Fruit fly (Drosophila melanogaster) whole organism, embryonic: ENCODE results near the gene CG11811.

ENCODE experiments used
- Antp ChIP-seq: fragments of 200-800 bp; sonication (Bioruptor generic); optimal IDR thresholded peaks from 3 replicates; lab custom pipeline; 2016; ENCODE audit warnings: missing biosample characterization, missing genetic modification characterization
- CG11398 ChIP-seq: fragments of 200-800 bp; sonication (Bioruptor generic); optimal IDR thresholded peaks from 2 replicates; lab custom pipeline; 2016; ENCODE audit warnings: missing biosample characterization, missing genetic modification characterization
- CG13123 ChIP-seq: fragments of 200-800 bp; sonication (Bioruptor generic); optimal IDR thresholded peaks from 2 replicates; lab custom pipeline; 2016; ENCODE audit warnings: missing biosample characterization, missing genetic modification characterization
- CG15514 ChIP-seq: fragments of 200-800 bp; sonication (Bioruptor generic); optimal IDR thresholded peaks from 3 replicates; lab custom pipeline; 2017; ENCODE audit warnings: missing biosample characterization, missing genetic modification characterization, mild to moderate bottlenecking, moderate library complexity, missing genetic modification reagents
- CG17186 ChIP-seq: fragments of 200-800 bp; sonication (Bioruptor generic); optimal IDR thresholded peaks from 3 replicates; lab custom pipeline; 2017; ENCODE audit warnings: missing biosample characterization, missing genetic modification reagents, missing genetic modification characterization
- CG30403 ChIP-seq: fragments of 200-800 bp; sonication (Bioruptor generic); optimal IDR thresholded peaks from 3 replicates; lab custom pipeline; 2016; ENCODE audit warnings: missing biosample characterization, missing genetic modification characterization
- CG31388 ChIP-seq: fragments of 200-800 bp; sonication (Bioruptor generic); optimal IDR thresholded peaks from 2 replicates; lab custom pipeline; 2016; ENCODE audit warnings: missing biosample characterization, missing genetic modification characterization
- CG5245 ChIP-seq: fragments of 200-800 bp; sonication (Bioruptor generic); optimal IDR thresholded peaks from 3 replicates; lab custom pipeline; 2016; ENCODE audit warnings: missing biosample characterization, missing genetic modification characterization
- CG5953 ChIP-seq: fragments of 200-800 bp; sonication (Bioruptor generic); IDR thresholded peaks from 2 replicates; pipeline ENCODE4 v1.3.6; 2022; ENCODE audit warnings: missing biosample characterization, missing genetic modification characterization
- CG6813 ChIP-seq: fragments of 200-800 bp; sonication (Bioruptor generic); optimal IDR thresholded peaks from 2 replicates; lab custom pipeline; 2017; ENCODE audit warnings: missing biosample characterization, missing genetic modification characterization, mild to moderate bottlenecking, moderate library complexity, missing genetic modification reagents
- CG7745 ChIP-seq: fragments of 200-800 bp; sonication (Bioruptor generic); optimal IDR thresholded peaks from 2 replicates; lab custom pipeline; 2018; ENCODE audit warnings: missing biosample characterization, mild to moderate bottlenecking, missing genetic modification characterization, moderate library complexity
- CG7963 ChIP-seq: fragments of 200-800 bp; sonication (Bioruptor generic); IDR thresholded peaks from 3 replicates; pipeline ENCODE4 v1.3.6; 2022; ENCODE audit warnings: missing biosample characterization, missing genetic modification characterization; ENCODE audit not compliant: partially characterized antibody
- CG7987 ChIP-seq: fragments of 200-800 bp; sonication (Bioruptor generic); optimal IDR thresholded peaks from 2 replicates; lab custom pipeline; 2018; ENCODE audit warnings: missing biosample characterization, mild to moderate bottlenecking, missing genetic modification characterization, moderate library complexity
- CG8089 ChIP-seq: fragments of 200-800 bp; sonication (Bioruptor generic); optimal IDR thresholded peaks from 3 replicates; lab custom pipeline; 2016; ENCODE audit warnings: missing biosample characterization, missing genetic modification characterization
- D19B ChIP-seq: fragments of 200-800 bp; sonication (Bioruptor generic); optimal IDR thresholded peaks from 2 replicates; lab custom pipeline; 2017; ENCODE audit warnings: missing biosample characterization, mild to moderate bottlenecking, missing genetic modification characterization
- Deaf1 ChIP-seq: fragments of 200-800 bp; optimal IDR thresholded peaks from 3 replicates; lab custom pipeline; 2019; ENCODE audit warnings: missing biosample characterization, mild to moderate bottlenecking, missing genetic modification characterization, moderate library complexity
- Dp ChIP-seq: fragments of 200-800 bp; sonication (Bioruptor generic); optimal IDR thresholded peaks from 2 replicates; lab custom pipeline; 2018; ENCODE audit warnings: missing biosample characterization, mild to moderate bottlenecking, missing genetic modification characterization, moderate library complexity
- ERR ChIP-seq: fragments of 200-800 bp; sonication (Bioruptor generic); optimal IDR thresholded peaks from 2 replicates; lab custom pipeline; 2016; ENCODE audit warnings: missing biosample characterization, missing genetic modification characterization
- Fer1 ChIP-seq: fragments of 200-800 bp; sonication (Bioruptor generic); optimal IDR thresholded peaks from 2 replicates; lab custom pipeline; 2017; ENCODE audit warnings: missing biosample characterization, mild to moderate bottlenecking, missing genetic modification characterization
- Fer2 ChIP-seq: fragments of 200-800 bp; sonication (Bioruptor generic); optimal IDR thresholded peaks from 2 replicates; lab custom pipeline; 2018; ENCODE audit warnings: missing biosample characterization, mild to moderate bottlenecking, missing genetic modification characterization, moderate library complexity
- H2.0 ChIP-seq: fragments of 200-800 bp; sonication (Bioruptor generic); IDR thresholded peaks from 2 replicates; pipeline ENCODE4 v1.3.6; 2022; ENCODE audit warnings: missing biosample characterization, missing genetic modification characterization
- Hmr ChIP-seq: fragments of 200-800 bp; sonication (Bioruptor generic); optimal IDR thresholded peaks from 3 replicates; lab custom pipeline; 2017; ENCODE audit warnings: mild to moderate bottlenecking, missing biosample characterization, missing genetic modification reagents, missing genetic modification characterization
- NC2α ChIP-seq: fragments of 200-800 bp; sonication (Bioruptor generic); optimal IDR thresholded peaks from 2 replicates; lab custom pipeline; 2016; ENCODE audit warnings: missing biosample characterization, missing genetic modification characterization
- PHDP ChIP-seq: fragments of 200-800 bp; sonication (Bioruptor generic); optimal IDR thresholded peaks from 3 replicates; lab custom pipeline; 2018; ENCODE audit warnings: missing biosample characterization, mild to moderate bottlenecking, missing genetic modification characterization, moderate library complexity
- Rx ChIP-seq: fragments of 200-800 bp; sonication (Bioruptor generic); IDR thresholded peaks from 2 replicates; pipeline ENCODE4 v1.3.6; 2022; ENCODE audit warnings: missing biosample characterization, missing genetic modification characterization
- Sox102F ChIP-seq: fragments of 200-800 bp; sonication (Bioruptor generic); optimal IDR thresholded peaks from 2 replicates; lab custom pipeline; 2018; ENCODE audit warnings: missing biosample characterization, mild to moderate bottlenecking, missing genetic modification characterization, moderate library complexity
- ash1 ChIP-seq: fragments of 200-800 bp; sonication (Bioruptor generic); optimal IDR thresholded peaks from 2 replicates; lab custom pipeline; 2018; ENCODE audit warnings: missing biosample characterization, mild to moderate bottlenecking, missing genetic modification characterization
- bab2 ChIP-seq: fragments of 200-800 bp; sonication (Bioruptor generic); optimal IDR thresholded peaks from 2 replicates; lab custom pipeline; 2016; ENCODE audit warnings: missing biosample characterization, missing genetic modification characterization
- bowl ChIP-seq: fragments of 200-800 bp; sonication (Bioruptor generic); IDR thresholded peaks from 2 replicates; pipeline ENCODE4 v1.3.6; 2022; ENCODE audit warnings: missing biosample characterization, missing genetic modification characterization
- caup ChIP-seq: fragments of 200-800 bp; sonication (Bioruptor generic); optimal IDR thresholded peaks from 3 replicates; lab custom pipeline; 2017; ENCODE audit warnings: missing biosample characterization, mild to moderate bottlenecking, missing genetic modification characterization, moderate library complexity; ENCODE audit not compliant: severe bottlenecking
- chinmo ChIP-seq: fragments of 200-800 bp; sonication (Bioruptor generic); IDR thresholded peaks from 4 replicates; pipeline ENCODE4 v1.3.6; 2022; ENCODE audit warnings: missing biosample characterization, missing genetic modification characterization; ENCODE audit not compliant: partially characterized antibody
- corto ChIP-seq: fragments of 200-800 bp; sonication (Bioruptor generic); optimal IDR thresholded peaks from 2 replicates; lab custom pipeline; 2016; ENCODE audit warnings: missing biosample characterization, mild to moderate bottlenecking, missing genetic modification characterization, moderate library complexity
- croc ChIP-seq: fragments of 200-800 bp; sonication (Bioruptor generic); conservative IDR thresholded peaks from 3 replicates; pipeline ENCODE4 v1.3.6; 2022; ENCODE audit warnings: missing biosample characterization, missing genetic modification characterization
- crol ChIP-seq: fragments of 200-800 bp; sonication (Bioruptor generic); IDR thresholded peaks from 2 replicates; pipeline ENCODE4 v1.3.6; 2022; ENCODE audit warnings: missing biosample characterization, missing genetic modification characterization
- dysf ChIP-seq: fragments of 200-800 bp; sonication (Bioruptor generic); IDR thresholded peaks from 3 replicates; pipeline ENCODE4 v1.3.6; 2022; ENCODE audit warnings: missing biosample characterization, missing genetic modification characterization
- gce ChIP-seq: fragments of 200-800 bp; sonication (Bioruptor generic); IDR thresholded peaks from 3 replicates; pipeline ENCODE4 v1.3.6; 2022; ENCODE audit warnings: missing biosample characterization, missing genetic modification characterization
- gem ChIP-seq: fragments of 200-800 bp; sonication (Bioruptor generic); optimal IDR thresholded peaks from 2 replicates; lab custom pipeline; 2019; ENCODE audit warnings: missing biosample characterization, mild to moderate bottlenecking, missing genetic modification characterization, moderate library complexity
- grn ChIP-seq: fragments of 200-800 bp; sonication (Bioruptor generic); optimal IDR thresholded peaks from 3 replicates; lab custom pipeline; 2017; ENCODE audit warnings: missing biosample characterization, missing genetic modification characterization
- ind ChIP-seq: fragments of 200-800 bp; sonication (Bioruptor generic); optimal IDR thresholded peaks from 3 replicates; lab custom pipeline; 2016; ENCODE audit warnings: missing biosample characterization, missing genetic modification characterization
- lov ChIP-seq, 2 experiments: fragments of 200-800 bp in 1 of 2; fragments of >200 bp in 1 of 2; sonication (Bioruptor generic) in 1 of 2; IDR thresholded peaks in 1 of 2; optimal IDR thresholded peaks in 1 of 2; 2 replicates in 1 of 2; 3 replicates in 1 of 2; pipeline versions ENCODE4 v1.3.6 to Lab custom; 2017 to 2022; ENCODE audit warnings: missing biosample characterization in 1 of 2, missing genetic modification characterization in 1 of 2
- mld ChIP-seq: fragments of 200-800 bp; sonication (Bioruptor generic); IDR thresholded peaks from 3 replicates; pipeline ENCODE4 v1.3.6; 2022; ENCODE audit warnings: missing biosample characterization, missing genetic modification characterization; ENCODE audit not compliant: partially characterized antibody
- pan ChIP-seq, 4 experiments: fragments of >200 bp in 3 of 4; fragments of 200-800 bp in 1 of 4; sonication (Bioruptor generic) in 1 of 4; optimal IDR thresholded peaks in 3 of 4; IDR thresholded peaks in 1 of 4; 2 replicates each; pipeline versions ENCODE4 v1.3.6 to Lab custom; 2017 to 2022; ENCODE audit warnings: missing biosample characterization in 2 of 4, missing genetic modification characterization in 2 of 4, mixed read lengths in 1 of 4
- sens-2 ChIP-seq: fragments of 200-800 bp; sonication (Bioruptor generic); IDR thresholded peaks from 2 replicates; pipeline ENCODE4 v1.3.6; 2022; ENCODE audit warnings: missing biosample characterization, missing genetic modification characterization
- sna ChIP-seq: fragments of 200-800 bp; sonication (Bioruptor generic); IDR thresholded peaks from 2 replicates; pipeline ENCODE4 v1.3.6; 2022; ENCODE audit warnings: missing biosample characterization, missing genetic modification characterization; ENCODE audit not compliant: partially characterized antibody
- tin ChIP-seq: fragments of 200-800 bp; sonication (Bioruptor generic); optimal IDR thresholded peaks from 3 replicates; lab custom pipeline; 2016; ENCODE audit warnings: missing biosample characterization, missing genetic modification characterization
- unc-4 ChIP-seq: fragments of 200-800 bp; sonication (Bioruptor generic); IDR thresholded peaks from 2 replicates; pipeline ENCODE4 v1.3.6; 2022; ENCODE audit warnings: missing biosample characterization, missing genetic modification characterization; ENCODE audit not compliant: partially characterized antibody
- vnd ChIP-seq: fragments of 200-800 bp; sonication (Bioruptor generic); IDR thresholded peaks from 3 replicates; pipeline ENCODE4 v1.3.6; 2022; ENCODE audit warnings: missing biosample characterization, missing genetic modification characterization; ENCODE audit not compliant: partially characterized antibody

The CG11811 gene

DNA sequence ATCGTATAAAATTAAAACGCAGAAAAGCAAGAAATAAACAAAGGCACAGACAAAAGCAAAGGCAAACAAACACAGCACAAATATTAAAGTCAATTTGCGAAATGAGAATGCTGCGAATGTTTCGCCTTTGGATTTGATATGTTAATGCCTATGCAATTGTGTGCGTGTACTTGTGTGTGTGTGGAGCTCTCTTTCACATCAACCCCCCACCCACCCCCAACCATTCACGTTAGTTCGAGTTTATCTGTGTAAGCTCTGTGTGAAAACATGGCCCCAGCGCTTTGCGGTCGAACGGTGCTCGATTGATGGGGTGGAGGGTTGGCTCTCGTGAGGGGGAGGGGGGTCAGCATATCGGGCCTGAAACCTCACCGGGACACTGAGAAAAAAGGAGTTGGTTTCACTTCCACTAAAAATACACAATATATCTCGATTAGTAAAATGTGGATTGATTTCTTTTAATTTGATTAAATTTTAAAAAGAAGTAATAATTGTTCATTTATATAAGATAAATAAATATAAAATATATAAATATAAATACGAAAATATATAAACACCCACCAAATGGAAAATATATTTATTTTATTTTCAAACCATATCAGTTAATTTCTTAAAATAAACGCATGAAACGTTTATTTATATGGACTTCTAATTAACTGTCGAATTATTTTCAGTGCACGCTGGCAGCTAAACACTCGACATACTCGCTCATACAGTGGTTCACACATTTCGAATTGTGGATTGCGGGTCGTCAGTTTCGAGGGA lies 47.7 kb downstream of the CG11811 start (continued):
- peak; percentile 71 for TF ChIP-seq Deaf1 (tag; lab: Kevin White, UChicago)
- TF ChIP-seq CG7963 (GFP tag; lab: Robert Waterston, UW), result no peak
- TF ChIP-seq CG17186 (GFP tag; lab: Kevin White, UChicago), result no peak
- peak; percentile 97 for TF ChIP-seq crol (GFP tag; lab: Robert Waterston, UW)
- TF ChIP-seq chinmo (GFP tag; lab: Robert Waterston, UW), result peak; percentile 98
- no peak for TF ChIP-seq CG11398 (GFP tag; lab: Kevin White, UChicago)
- no peak for TF ChIP-seq bowl (GFP tag; lab: Robert Waterston, UW)
- TF ChIP-seq Fer2 (tag; lab: Kevin White, UChicago), result peak; percentile 70
- TF ChIP-seq ERR, result no peak
- peak; percentile 81 for TF ChIP-seq CG6813
- TF ChIP-seq caup (GFP tag; lab: Kevin White, UChicago), result peak; percentile 81
- peak; percentile 7 for TF ChIP-seq ash1 (GFP tag; lab: Kevin White, UChicago)
- no peak for TF ChIP-seq Dp (GFP tag; lab: Kevin White, UChicago)
- TF ChIP-seq CG8089 (GFP tag; lab: Kevin White, UChicago), result no peak
- TF ChIP-seq Hmr, result peak; percentile 76
- TF ChIP-seq CG30403 (GFP tag; lab: Kevin White, UChicago), result peak; percentile 71
- TF ChIP-seq CG31388 (GFP tag; lab: Kevin White, UChicago), result no peak
- peak; percentile 86 for TF ChIP-seq Fer1
- TF ChIP-seq PHDP (tag; lab: Kevin White, UChicago), result peak; percentile 76
- no peak for TF ChIP-seq bab2 (GFP tag; lab: Kevin White, UChicago)
- peak; percentile 46 for TF ChIP-seq CG15514
- TF ChIP-seq grn, result no peak
- peak; percentile 93 for TF ChIP-seq gem (tag; lab: Kevin White, UChicago)
- no peak for TF ChIP-seq vnd (GFP tag; lab: Robert Waterston, UW)
- no peak for TF ChIP-seq lov (optimal IDR thresholded peaks at IDR 0.05; lab: Kevin White, UChicago)
- TF ChIP-seq lov (GFP tag; IDR thresholded peaks at IDR 0.05; lab: Robert Waterston, UW), result no peak
- no peak for TF ChIP-seq Antp (GFP tag; lab: Kevin White, UChicago)
- peak; percentile 57; the same call in 1 of the 2 replicates for TF ChIP-seq CG5953 (GFP tag; lab: Robert Waterston, UW)
- TF ChIP-seq gce (GFP tag; lab: Robert Waterston, UW), result peak; percentile 70; the same call in 2 of the 3 replicates
- peak; percentile 7 for TF ChIP-seq CG7987
- no peak for TF ChIP-seq corto (GFP tag; lab: Kevin White, UChicago)
- no peak for TF ChIP-seq mld (GFP tag; lab: Robert Waterston, UW)
- peak; percentile 62 for TF ChIP-seq D19B (GFP tag; lab: Kevin White, UChicago)
- TF ChIP-seq sna, result no peak
- peak; percentile 64 for TF ChIP-seq tin
- TF ChIP-seq sens-2 (GFP tag; lab: Robert Waterston, UW), result peak; percentile 19; the same call in 1 of the 2 replicates
- no peak for TF ChIP-seq CG7745 (tag; lab: Kevin White, UChicago)
- peak; percentile 42 for TF ChIP-seq CG5245
- peak; percentile 83 for TF ChIP-seq Sox102F (GFP tag; lab: Kevin White, UChicago)
- no peak for TF ChIP-seq NC2α (GFP tag; lab: Kevin White, UChicago)
- TF ChIP-seq croc, result peak; percentile 61; the same call in 2 of the 3 replicates
- peak; percentile 90 for TF ChIP-seq dysf (GFP tag; lab: Robert Waterston, UW)
- peak; percentile 64 for TF ChIP-seq ind (GFP tag; lab: Kevin White, UChicago)
- TF ChIP-seq pan (optimal IDR thresholded peaks at IDR 0.05; lab: Kevin White, UChicago), result no peak
- peak in 1 of 2 experiments; percentile 87 for TF ChIP-seq pan (GFP tag; optimal IDR thresholded peaks at IDR 0.05 in 1 of 2, IDR thresholded peaks at IDR 0.05 in 1 of 2)
- TF ChIP-seq Rx (GFP tag; lab: Robert Waterston, UW), result peak; percentile 21
- no peak for TF ChIP-seq unc-4 (GFP tag; lab: Robert Waterston, UW)
- TF ChIP-seq CG13123 (GFP tag; lab: Kevin White, UChicago), result peak; percentile 29
- peak; percentile 39 for TF ChIP-seq H2.0 (GFP tag; lab: Robert Waterston, UW)
